Fruit fly (Drosophila melanogaster) ovary, adult (tissue): ENCODE results near the gene Or13a.

Experiments
- CG17801 ChIP-seq: fragments of 200-800 bp; optimal IDR thresholded peaks from 2 replicates; lab custom pipeline; 2019; ENCODE audit warnings: missing biosample characterization, mild to moderate bottlenecking, missing genetic modification characterization, moderate library complexity; ENCODE audit not compliant: partially characterized antibody

Gene Or13a

DNA sequence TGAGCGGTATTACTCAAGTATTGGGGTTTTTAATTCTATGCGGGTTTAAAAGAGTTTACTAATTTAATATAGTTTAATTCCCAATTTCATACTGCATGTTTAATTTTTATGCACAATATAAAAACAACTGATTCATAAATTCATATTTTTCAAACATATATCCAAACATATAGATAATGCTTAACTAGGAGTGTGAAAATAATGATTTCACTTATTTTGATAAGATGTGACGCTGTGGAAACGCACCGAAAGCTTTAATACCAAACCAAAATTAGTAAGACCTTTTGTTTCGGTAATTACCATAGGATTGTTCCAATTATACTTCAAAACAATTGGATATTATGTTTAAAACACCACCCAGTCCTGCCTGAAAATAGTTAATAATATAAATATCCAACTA, 9.3 kb downstream of the Or13a start, which contains the start of gene Slc25A46a:
Slc25A46a (plus strand) TSS at position 272 of the 400 bp plus-strand sequence.
- no peak for TF ChIP-seq CG17801

DNA sequence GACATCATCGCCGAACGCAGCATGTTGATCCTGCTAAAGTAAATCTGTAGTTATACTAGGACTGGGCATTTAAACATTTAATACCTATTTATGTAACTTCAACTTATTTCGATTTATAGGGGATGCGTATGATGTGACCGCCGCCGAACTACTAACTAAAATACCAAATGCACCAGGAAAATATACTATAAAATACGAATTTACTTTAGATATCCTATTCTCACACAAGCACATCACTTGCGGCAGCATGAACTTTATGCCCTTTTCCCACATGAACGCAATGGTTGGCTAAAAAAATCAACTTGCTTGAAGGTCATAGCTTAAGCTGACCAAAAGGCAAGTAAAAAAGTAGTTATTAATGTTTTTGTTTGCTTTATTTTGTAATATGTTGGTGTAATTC, 12.4 kb downstream of the Or13a start, which contains the start of gene ND-20:
ND-20 (minus strand) TSS at position 155 of the 400 bp plus-strand sequence.
- TF ChIP-seq CG17801: no peak

DNA sequence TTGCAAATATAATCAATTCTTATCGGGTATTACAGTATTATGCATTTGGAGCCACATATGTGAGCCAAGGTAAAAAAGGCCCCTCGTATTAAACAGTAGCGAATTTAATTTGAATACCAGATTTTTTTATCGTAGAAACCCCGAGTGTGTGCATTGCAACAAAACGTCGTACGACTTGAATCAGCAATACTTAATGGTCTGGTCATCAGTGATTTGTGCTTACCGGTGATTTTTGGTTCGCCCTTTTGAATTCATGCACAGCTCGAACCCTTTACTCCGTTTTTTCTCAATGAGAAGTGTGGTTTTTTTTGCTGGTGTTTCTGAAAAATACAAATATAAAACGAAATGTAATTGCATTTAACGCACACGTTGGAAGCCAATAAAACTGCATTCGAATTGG, 15.4 kb downstream of the Or13a start:
- no peak for TF ChIP-seq CG17801

DNA sequence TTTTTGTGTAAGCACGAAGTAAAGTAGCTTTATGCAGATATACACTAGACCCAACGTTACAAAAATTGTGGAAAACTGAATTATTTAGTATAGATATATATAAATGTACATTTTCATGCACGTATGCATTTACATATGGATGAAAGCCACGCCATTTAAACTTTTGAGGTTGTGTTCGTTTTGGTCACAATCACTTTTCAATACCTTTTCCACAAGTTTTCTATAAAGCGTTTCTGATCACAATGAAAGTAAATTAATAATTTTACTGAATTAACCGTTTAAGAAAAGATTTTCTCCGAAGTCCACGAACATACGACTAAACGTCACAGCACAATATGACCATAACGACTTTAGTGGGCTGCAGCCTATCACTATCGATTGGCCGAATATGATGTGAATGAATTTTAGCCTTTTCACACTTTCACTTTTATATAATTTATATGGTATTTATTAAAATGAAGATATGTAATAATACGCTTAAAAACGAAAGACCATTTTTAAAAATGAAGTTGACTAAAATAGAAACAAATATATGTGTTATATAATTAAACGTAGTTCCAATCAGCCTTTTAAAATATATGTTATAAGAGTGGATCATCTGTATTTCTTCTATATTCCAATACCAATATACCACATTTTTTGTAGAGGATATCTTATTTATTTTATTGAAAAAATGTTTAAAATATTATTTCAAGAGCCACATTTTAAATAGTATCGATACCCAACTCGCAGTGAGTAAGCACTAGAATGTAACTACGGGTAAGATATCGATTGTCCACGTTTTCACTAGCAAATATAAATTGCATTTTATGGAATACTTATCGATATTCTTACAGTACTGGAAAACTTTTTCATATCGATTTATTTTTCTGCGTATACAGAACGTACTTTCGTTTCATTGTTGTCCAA, 17.6 kb downstream of the Or13a start, which contains the start of the genes CG46312, eIF5 and exd:
CG46312 (minus strand) TSS at position 357 of the 909 bp plus-strand sequence.
eIF5 (minus strand) TSS at position 357 of the 909 bp plus-strand sequence.
exd (plus strand) TSS at position 851 of the 909 bp plus-strand sequence.
- TF ChIP-seq CG17801: peak; percentile 35

DNA sequence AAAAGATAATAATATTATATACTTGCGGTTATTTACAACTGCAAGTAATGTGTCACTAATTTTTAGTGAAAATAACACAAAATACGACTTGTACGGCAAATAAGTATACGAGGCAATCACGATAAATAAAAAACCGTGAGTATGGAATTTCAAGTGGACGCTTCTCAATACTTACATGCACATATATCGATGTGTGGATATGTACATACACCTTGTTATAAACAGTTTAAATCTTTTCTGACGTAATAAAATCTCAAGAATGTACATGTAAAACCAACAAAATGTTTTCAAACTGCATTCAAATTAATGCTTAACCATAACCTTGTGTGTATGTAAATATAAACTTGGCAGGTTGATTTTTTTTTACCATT, 18.3 kb downstream of the Or13a start:
- no peak for TF ChIP-seq CG17801

DNA sequence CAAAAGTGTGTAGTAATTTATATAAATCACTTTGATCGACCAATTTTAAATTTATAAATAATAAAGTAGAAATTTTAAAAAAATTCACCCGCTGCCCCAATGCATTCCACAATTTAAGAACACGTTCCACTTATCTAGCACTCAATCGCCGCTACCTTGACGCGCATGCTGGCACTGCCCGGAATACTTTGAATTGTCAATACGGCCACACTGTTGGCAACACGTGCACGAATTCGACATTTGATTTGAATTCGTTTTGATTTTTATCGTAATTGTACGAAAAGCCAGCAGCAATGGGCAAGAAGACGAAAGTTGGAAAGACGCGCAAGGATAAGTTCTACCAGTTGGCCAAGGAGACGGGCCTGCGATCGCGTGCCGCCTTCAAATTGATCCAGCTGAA, 22.6 kb downstream of the Or13a start, which contains the start of gene CG8939:
CG8939 (plus strand) TSS at position 186 of the 400 bp plus-strand sequence.
- no peak for TF ChIP-seq CG17801

DNA sequence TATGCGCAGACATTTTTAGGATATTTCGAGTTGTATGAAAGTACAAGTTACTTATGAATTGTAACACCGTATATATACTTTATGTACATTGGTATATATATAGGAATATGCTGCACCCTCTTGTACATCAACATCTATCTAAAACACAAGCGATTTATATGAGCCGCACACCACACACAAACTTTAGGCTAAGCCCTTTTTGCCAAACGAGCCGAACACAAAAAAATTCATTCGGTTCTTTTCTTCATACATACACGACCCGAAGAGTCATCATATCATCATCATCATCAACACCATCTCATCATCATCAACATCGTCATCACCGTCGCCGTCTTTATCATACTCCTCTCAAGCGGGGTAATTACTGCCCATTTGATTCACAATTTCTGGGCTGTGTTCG, 30.8 kb downstream of the Or13a start:
- no peak for TF ChIP-seq CG17801

DNA sequence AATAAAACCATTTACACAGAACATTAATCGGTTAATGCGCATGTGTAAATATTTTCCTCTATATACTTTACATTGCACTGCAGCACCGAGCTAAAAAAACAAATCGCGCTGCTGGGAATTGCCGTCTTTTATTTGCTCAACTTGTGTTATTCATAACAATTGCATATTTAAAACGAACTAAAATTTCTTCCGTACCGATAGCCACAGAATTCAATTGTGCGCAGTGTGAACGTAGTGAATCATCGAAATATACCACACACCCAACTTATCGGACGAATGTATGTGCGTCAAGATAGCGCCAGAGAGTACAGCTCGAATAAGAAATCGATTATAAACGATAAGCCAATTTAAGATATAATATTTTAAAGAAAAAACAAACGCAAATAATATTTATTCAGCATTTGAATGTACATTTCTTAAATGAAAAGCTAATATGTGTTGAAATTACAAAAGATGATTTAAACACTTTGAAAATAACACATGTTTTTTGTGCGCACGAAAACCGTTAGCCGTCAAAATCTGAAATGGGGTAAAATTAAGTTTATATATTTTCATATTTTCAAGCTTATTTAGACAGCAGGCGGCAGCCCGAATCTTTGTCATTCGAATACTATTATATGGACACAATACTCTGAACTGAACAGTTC, 31.4 kb downstream of the Or13a start, which contains the start of the genes vap and CG12698:
vap (minus strand) TSS at position 262 of the 647 bp plus-strand sequence.
CG12698 (plus strand) TSS at position 597 of the 647 bp plus-strand sequence.
- TF ChIP-seq CG17801: no peak

DNA sequence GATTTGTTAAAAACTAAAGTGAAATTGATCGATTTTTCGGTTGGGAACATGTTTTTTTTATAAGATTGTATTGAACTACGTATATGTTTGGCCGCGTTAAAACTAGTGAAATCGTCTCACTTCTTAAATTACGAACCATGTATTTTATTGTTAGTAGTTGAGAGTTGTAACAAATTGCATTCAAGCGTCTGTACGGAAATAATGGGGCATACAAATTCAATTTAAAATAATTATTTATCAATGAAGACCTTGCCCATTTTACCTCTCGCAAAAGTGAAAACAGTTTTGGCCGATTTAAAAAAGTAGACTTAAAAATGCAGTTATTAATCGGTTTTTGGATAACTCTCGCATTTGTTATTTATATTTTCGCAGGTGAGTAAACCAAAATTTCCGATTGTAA, 34.6 kb downstream of the Or13a start, which contains the start of gene Muc14A:
Muc14A (plus strand) TSS at position 301 of the 400 bp plus-strand sequence.
- TF ChIP-seq CG17801: no peak
